Fruit fly (Drosophila melanogaster) whole organism, embryonic: ENCODE measurements around the gene orion.

Source experiments
- Awh ChIP-seq: fragments of 200-800 bp; sonication (Bioruptor generic); IDR thresholded peaks from 2 replicates; pipeline ENCODE4, ENCODE4 v1.3.6; 2022; ENCODE audit warnings: missing biosample characterization, missing genetic modification characterization
- Blimp-1 ChIP-seq: fragments of 200-800 bp; sonication (Bioruptor generic); optimal IDR thresholded peaks from 3 replicates; lab custom pipeline; 2018; ENCODE audit warnings: missing biosample characterization, missing genetic modification characterization, mild to moderate bottlenecking, moderate library complexity, missing genetic modification reagents
- BtbVII ChIP-seq: fragments of 200-800 bp; sonication (Bioruptor generic); optimal IDR thresholded peaks from 3 replicates; lab custom pipeline; 2017; ENCODE audit warnings: missing biosample characterization, mild to moderate bottlenecking, missing genetic modification characterization
- C15 ChIP-seq: fragments of 200-800 bp; sonication (Bioruptor generic); IDR thresholded peaks from 3 replicates; pipeline ENCODE4 v1.3.6; 2022; ENCODE audit warnings: missing biosample characterization, missing genetic modification characterization
- CG10543 ChIP-seq: fragments of 200-800 bp; sonication (Bioruptor generic); optimal IDR thresholded peaks from 3 replicates; lab custom pipeline; 2017; ENCODE audit warnings: missing biosample characterization, mild to moderate bottlenecking, missing genetic modification characterization, moderate library complexity
- CG11456 ChIP-seq: fragments of 200-800 bp; sonication (Bioruptor generic); IDR thresholded peaks from 3 replicates; pipeline ENCODE4 v1.3.6; 2022; ENCODE audit warnings: missing biosample characterization, missing genetic modification characterization
- CG12104 ChIP-seq: fragments of 200-800 bp; sonication (Bioruptor generic); optimal IDR thresholded peaks from 3 replicates; lab custom pipeline; 2016; ENCODE audit warnings: missing biosample characterization, missing genetic modification characterization
- CG13894 ChIP-seq: fragments of 200-800 bp; sonication (Bioruptor generic); optimal IDR thresholded peaks from 3 replicates; lab custom pipeline; 2018; ENCODE audit warnings: missing biosample characterization, mild to moderate bottlenecking, missing genetic modification characterization, moderate library complexity
- CG14050 ChIP-seq: fragments of 200-800 bp; sonication (Bioruptor generic); IDR thresholded peaks from 3 replicates; pipeline ENCODE4 v1.3.6; 2022; ENCODE audit warnings: missing biosample characterization, missing genetic modification characterization
- CG14965 ChIP-seq: fragments of 200-800 bp; sonication (Bioruptor generic); optimal IDR thresholded peaks from 2 replicates; lab custom pipeline; 2016; ENCODE audit warnings: missing biosample characterization, missing genetic modification characterization, borderline replicate concordance
- CG15073 ChIP-seq: fragments of 200-800 bp; sonication (Bioruptor generic); optimal IDR thresholded peaks from 2 replicates; lab custom pipeline; 2016; ENCODE audit warnings: missing biosample characterization, missing genetic modification characterization
- CG15601 ChIP-seq: fragments of 200-800 bp; sonication (Bioruptor generic); optimal IDR thresholded peaks from 3 replicates; lab custom pipeline; 2019; ENCODE audit warnings: missing biosample characterization, mild to moderate bottlenecking, missing genetic modification characterization, moderate library complexity
- CG17612 ChIP-seq: fragments of 200-800 bp; sonication (Bioruptor generic); IDR thresholded peaks from 2 replicates; pipeline ENCODE4 v1.3.6; 2022; ENCODE audit warnings: missing biosample characterization, missing genetic modification characterization
- CG31224 ChIP-seq: fragments of 200-800 bp; sonication (Bioruptor generic); IDR thresholded peaks from 2 replicates; pipeline ENCODE4 v1.3.6; 2022; ENCODE audit warnings: missing biosample characterization, missing genetic modification characterization
- CG33557 ChIP-seq: fragments of 200-800 bp; sonication (Bioruptor generic); optimal IDR thresholded peaks from 2 replicates; lab custom pipeline; 2019; ENCODE audit warnings: missing biosample characterization, mild to moderate bottlenecking, missing genetic modification characterization, moderate library complexity
- CG3407 ChIP-seq: fragments of 200-800 bp; sonication (Bioruptor generic); optimal IDR thresholded peaks from 2 replicates; lab custom pipeline; 2018; ENCODE audit warnings: missing biosample characterization, mild to moderate bottlenecking, missing genetic modification characterization
- CG4282 ChIP-seq: fragments of 200-800 bp; sonication (Bioruptor generic); optimal IDR thresholded peaks from 2 replicates; lab custom pipeline; 2016; ENCODE audit warnings: missing biosample characterization, missing genetic modification characterization
- CG4424 ChIP-seq: fragments of 200-800 bp; sonication (Bioruptor generic); optimal IDR thresholded peaks from 3 replicates; lab custom pipeline; 2016; ENCODE audit warnings: missing biosample characterization, missing genetic modification characterization
- CG8290 ChIP-seq, 3 experiments: fragments of 200-800 bp; sonication (Bioruptor generic); optimal IDR thresholded peaks; 2 replicates each; lab custom pipeline; 2016 to 2019; ENCODE audit warnings: missing biosample characterization in 3 of 3, missing genetic modification characterization in 3 of 3, mild to moderate bottlenecking in 2 of 3, moderate library complexity in 1 of 3
- CG9876 ChIP-seq: fragments of 200-800 bp; sonication (Bioruptor generic); optimal IDR thresholded peaks from 2 replicates; lab custom pipeline; 2016; ENCODE audit warnings: missing biosample characterization, missing genetic modification characterization
- CoRest ChIP-seq: fragments of 200-800 bp; sonication (Bioruptor generic); optimal IDR thresholded peaks from 3 replicates; lab custom pipeline; 2018; ENCODE audit warnings: missing biosample characterization, mild to moderate bottlenecking, missing genetic modification characterization, moderate library complexity
- E2f2 ChIP-seq: fragments of 200-800 bp; sonication (Bioruptor generic); IDR thresholded peaks from 2 replicates; pipeline ENCODE4 v1.3.6; 2022; ENCODE audit warnings: missing biosample characterization, missing genetic modification characterization
- Fer1 ChIP-seq: fragments of 200-800 bp; sonication (Bioruptor generic); optimal IDR thresholded peaks from 2 replicates; lab custom pipeline; 2017; ENCODE audit warnings: missing biosample characterization, mild to moderate bottlenecking, missing genetic modification characterization
- Fer2 ChIP-seq: fragments of 200-800 bp; sonication (Bioruptor generic); optimal IDR thresholded peaks from 2 replicates; lab custom pipeline; 2018; ENCODE audit warnings: missing biosample characterization, mild to moderate bottlenecking, missing genetic modification characterization, moderate library complexity
- H15 ChIP-seq: fragments of 200-800 bp; sonication (Bioruptor generic); IDR thresholded peaks from 3 replicates; pipeline ENCODE4 v1.3.6; 2022; ENCODE audit warnings: missing biosample characterization, missing genetic modification characterization
- Max ChIP-seq: fragments of 200-800 bp; sonication (Bioruptor generic); optimal IDR thresholded peaks from 2 replicates; lab custom pipeline; 2016; ENCODE audit warnings: missing biosample characterization, mild to moderate bottlenecking, missing genetic modification characterization
- Meics ChIP-seq: fragments of 200-800 bp; sonication (Bioruptor generic); optimal IDR thresholded peaks from 2 replicates; lab custom pipeline; 2017; ENCODE audit warnings: missing biosample characterization, mild to moderate bottlenecking, missing genetic modification characterization
- NK7.1 ChIP-seq: fragments of 200-800 bp; sonication (Bioruptor generic); optimal IDR thresholded peaks from 3 replicates; lab custom pipeline; 2016; ENCODE audit warnings: missing biosample characterization, missing genetic modification characterization
- Optix ChIP-seq: fragments of 200-800 bp; sonication (Bioruptor generic); IDR thresholded peaks from 3 replicates; pipeline ENCODE4 v1.3.6; 2022; ENCODE audit warnings: missing biosample characterization, missing genetic modification characterization
- Side ChIP-seq: fragments of 200-800 bp; sonication (Bioruptor generic); optimal IDR thresholded peaks from 2 replicates; lab custom pipeline; 2016; ENCODE audit warnings: missing biosample characterization, missing genetic modification characterization
- Tbp ChIP-seq: fragments of >200 bp; optimal IDR thresholded peaks from 2 replicates; lab custom pipeline; 2018; ENCODE audit warnings: missing biosample characterization, missing genetic modification characterization
- Trl ChIP-seq, 3 experiments: fragments of >200 bp in 2 of 3; fragments of 200-800 bp in 1 of 3; sonication (Bioruptor generic) in 1 of 3; optimal IDR thresholded peaks; 2 replicates in 1 of 3; 3 replicates in 2 of 3; lab custom pipeline; 2016 to 2017; ENCODE audit warnings: missing biosample characterization in 1 of 3, missing genetic modification characterization in 1 of 3
- Xbp1 ChIP-seq: fragments of 200-800 bp; sonication (Bioruptor generic); optimal IDR thresholded peaks from 3 replicates; lab custom pipeline; 2016; ENCODE audit warnings: missing biosample characterization, mild to moderate bottlenecking, missing genetic modification characterization
- aop ChIP-seq: fragments of 200-800 bp; sonication (Bioruptor generic); IDR thresholded peaks from 2 replicates; pipeline ENCODE4 v1.3.6; 2022; ENCODE audit warnings: missing biosample characterization, missing genetic modification characterization
- ash1 ChIP-seq: fragments of 200-800 bp; sonication (Bioruptor generic); optimal IDR thresholded peaks from 2 replicates; lab custom pipeline; 2018; ENCODE audit warnings: missing biosample characterization, mild to moderate bottlenecking, missing genetic modification characterization
- ato ChIP-seq: fragments of 200-800 bp; sonication (Bioruptor generic); IDR thresholded peaks from 2 replicates; pipeline ENCODE4 v1.3.6; 2022; ENCODE audit warnings: missing biosample characterization, missing genetic modification characterization; ENCODE audit not compliant: partially characterized antibody
- bowl ChIP-seq: fragments of 200-800 bp; sonication (Bioruptor generic); IDR thresholded peaks from 2 replicates; pipeline ENCODE4 v1.3.6; 2022; ENCODE audit warnings: missing biosample characterization, missing genetic modification characterization
- chif ChIP-seq, 2 experiments: fragments of 200-800 bp; sonication (Bioruptor generic); optimal IDR thresholded peaks; 3 replicates each; lab custom pipeline; 2016; ENCODE audit warnings: missing biosample characterization in 2 of 2, missing genetic modification characterization in 2 of 2
- chinmo ChIP-seq: fragments of 200-800 bp; sonication (Bioruptor generic); IDR thresholded peaks from 4 replicates; pipeline ENCODE4 v1.3.6; 2022; ENCODE audit warnings: missing biosample characterization, missing genetic modification characterization; ENCODE audit not compliant: partially characterized antibody
- gem ChIP-seq: fragments of 200-800 bp; sonication (Bioruptor generic); optimal IDR thresholded peaks from 2 replicates; lab custom pipeline; 2019; ENCODE audit warnings: missing biosample characterization, mild to moderate bottlenecking, missing genetic modification characterization, moderate library complexity
- hkb ChIP-seq, 2 experiments: fragments of 200-800 bp in 1 of 2; fragments of >200 bp in 1 of 2; sonication (Bioruptor generic) in 1 of 2; IDR thresholded peaks in 1 of 2; optimal IDR thresholded peaks in 1 of 2; 2 replicates each; pipeline versions ENCODE4 v1.3.6 to Lab custom; 2017 to 2022; ENCODE audit warnings: missing biosample characterization in 1 of 2, missing genetic modification characterization in 1 of 2
- klu ChIP-seq: fragments of 200-800 bp; sonication (Bioruptor generic); IDR thresholded peaks from 2 replicates; pipeline ENCODE4 v1.3.6; 2022; ENCODE audit warnings: missing biosample characterization, missing genetic modification characterization
- lilli ChIP-seq: fragments of 200-800 bp; sonication (Bioruptor generic); optimal IDR thresholded peaks from 3 replicates; lab custom pipeline; 2016; ENCODE audit warnings: missing biosample characterization, missing genetic modification characterization
- lmd ChIP-seq: fragments of 200-800 bp; sonication (Bioruptor generic); IDR thresholded peaks from 2 replicates; pipeline ENCODE4 v1.3.6; 2022; ENCODE audit warnings: missing biosample characterization, missing genetic modification characterization
- p53 ChIP-seq: fragments of 200-800 bp; sonication (Bioruptor generic); optimal IDR thresholded peaks from 2 replicates; lab custom pipeline; 2016; ENCODE audit warnings: missing biosample characterization, missing genetic modification characterization
- tio ChIP-seq: fragments of 200-800 bp; sonication (Bioruptor generic); optimal IDR thresholded peaks from 2 replicates; lab custom pipeline; 2017; ENCODE audit warnings: missing biosample characterization, missing genetic modification characterization, inconsistent platforms
- trem ChIP-seq: fragments of 200-800 bp; optimal IDR thresholded peaks from 3 replicates; lab custom pipeline; 2019; ENCODE audit warnings: missing biosample characterization, mild to moderate bottlenecking, missing genetic modification characterization, moderate library complexity
- usp ChIP-seq: fragments of >200 bp; optimal IDR thresholded peaks from 2 replicates; lab custom pipeline; 2017; ENCODE audit warnings: missing biosample characterization, missing genetic modification characterization
- zen2 ChIP-seq: fragments of 200-800 bp; sonication (Bioruptor generic); IDR thresholded peaks from 3 replicates; pipeline ENCODE4 v1.3.6; 2022; ENCODE audit warnings: missing biosample characterization, missing genetic modification characterization; ENCODE audit not compliant: partially characterized antibody

The orion gene

DNA sequence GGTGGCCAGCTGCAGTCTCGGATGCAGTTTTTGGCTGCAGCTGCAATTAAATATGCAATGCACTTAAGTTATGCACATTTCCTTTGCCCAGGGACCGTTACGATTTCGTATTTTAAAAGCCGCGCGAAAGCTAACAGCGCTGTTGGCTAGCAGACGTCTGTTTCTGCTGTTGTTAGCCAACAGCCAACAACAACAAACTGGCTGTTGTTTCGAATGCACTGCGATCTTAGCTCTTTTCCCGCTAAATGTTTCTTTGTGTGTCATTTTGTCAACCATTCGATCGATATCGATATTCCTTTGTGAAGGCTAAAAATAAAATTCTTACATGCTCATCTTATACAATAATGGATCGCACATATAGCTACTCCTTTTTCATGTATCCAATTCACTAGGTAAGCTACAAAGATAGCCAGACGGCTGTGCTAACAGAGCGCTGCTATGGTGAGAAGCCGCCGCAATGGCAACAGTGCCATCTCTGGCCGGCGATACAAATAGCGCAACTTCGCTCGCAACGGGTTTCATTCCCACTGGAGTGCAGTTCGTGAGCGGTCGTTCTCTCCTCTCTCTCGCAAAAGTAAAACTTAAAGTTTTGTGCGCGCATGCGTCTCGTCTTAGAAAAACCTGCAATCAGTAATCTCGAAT lies 22.6 kb upstream of the orion start (continued):
- TF ChIP-seq CG14965 (no peak), CG14050 (GFP tag; lab: Robert Waterston, UW) (no peak), CG10543 (GFP tag; lab: Kevin White, UChicago) (no peak), ato (GFP tag; lab: Robert Waterston, UW) (peak; percentile 14; the same call in 1 of the 2 replicates), tio (GFP tag; lab: Kevin White, UChicago) (no peak), CG9876 (no peak), trem (peak; percentile 19), CG4424 (peak; percentile 16), CG11456 (GFP tag; lab: Robert Waterston, UW) (no peak), Blimp-1 (GFP tag; lab: Kevin White, UChicago) (no peak), usp (GFP tag; lab: Kevin White, UChicago) (no peak), Trl (optimal IDR thresholded peaks at IDR 0.05; lab: Kevin White, UChicago) (peak; percentile 36 to 42), Trl (GFP tag; optimal IDR thresholded peaks at IDR 0.05; lab: Kevin White, UChicago) (no peak), Side (GFP tag; lab: Kevin White, UChicago) (no peak), CG12104 (GFP tag; lab: Kevin White, UChicago) (no peak), Optix (GFP tag; lab: Robert Waterston, UW) (0 out of 3 replicates have a peak, but pooled peaks have one; percentile 18), zen2 (GFP tag; lab: Robert Waterston, UW) (no peak), C15 (GFP tag; lab: Robert Waterston, UW) (no peak), chinmo (peak; percentile 62; the same call in 2 of the 4 replicates), CG15601 (tag; lab: Kevin White, UChicago) (no peak), klu (no peak), chif (GFP tag; optimal IDR thresholded peaks at IDR 0.05; lab: Kevin White, UChicago) (no peak), lilli (GFP tag; lab: Kevin White, UChicago) (peak; percentile 10), CG15073 (no peak), H15 (no peak), CG13894 (tag; lab: Kevin White, UChicago) (no peak), E2f2 (GFP tag; lab: Robert Waterston, UW) (peak; percentile 64; the same call in 1 of the 2 replicates), bowl (GFP tag; lab: Robert Waterston, UW) (no peak), Fer1 (GFP tag; lab: Kevin White, UChicago) (peak; percentile 30), hkb (optimal IDR thresholded peaks at IDR 0.05; lab: Kevin White, UChicago) (peak; percentile 89), hkb (GFP tag; IDR thresholded peaks at IDR 0.05; lab: Robert Waterston, UW) (no peak), ash1 (GFP tag; lab: Kevin White, UChicago) (no peak), Meics (GFP tag; lab: Kevin White, UChicago) (no peak), NK7.1 (GFP tag; lab: Kevin White, UChicago) (no peak), Awh (no peak), Fer2 (no peak), CG31224 (GFP tag; lab: Robert Waterston, UW) (no peak), lmd (GFP tag; lab: Robert Waterston, UW) (no peak), aop (GFP tag; lab: Robert Waterston, UW) (no peak), Max (GFP tag; lab: Kevin White, UChicago) (no peak), gem (tag; lab: Kevin White, UChicago) (peak; percentile 1), CG33557 (GFP tag; lab: Kevin White, UChicago) (no peak), Xbp1 (GFP tag; lab: Kevin White, UChicago) (no peak), CoRest (peak; percentile 36), CG4282 (GFP tag; lab: Kevin White, UChicago) (no peak), CG8290 (GFP tag; optimal IDR thresholded peaks at IDR 0.05; lab: Kevin White, UChicago) (no peak), CG8290 (tag; optimal IDR thresholded peaks at IDR 0.05; lab: Kevin White, UChicago) (no peak), CG17612 (GFP tag; lab: Robert Waterston, UW) (no peak), BtbVII (GFP tag; lab: Kevin White, UChicago) (no peak), p53 (GFP tag; lab: Kevin White, UChicago) (no peak), Tbp (GFP tag; lab: Kevin White, UChicago) (peak; percentile 88), CG3407 (GFP tag; lab: Kevin White, UChicago) (no peak)
